Worm (Caenorhabditis elegans): ENCODE data around the gene F34D10.4.
A peak's percentile ranks its signal among the peaks of the same experiment; 100 is the strongest.

The F34D10.4 gene

DNA sequence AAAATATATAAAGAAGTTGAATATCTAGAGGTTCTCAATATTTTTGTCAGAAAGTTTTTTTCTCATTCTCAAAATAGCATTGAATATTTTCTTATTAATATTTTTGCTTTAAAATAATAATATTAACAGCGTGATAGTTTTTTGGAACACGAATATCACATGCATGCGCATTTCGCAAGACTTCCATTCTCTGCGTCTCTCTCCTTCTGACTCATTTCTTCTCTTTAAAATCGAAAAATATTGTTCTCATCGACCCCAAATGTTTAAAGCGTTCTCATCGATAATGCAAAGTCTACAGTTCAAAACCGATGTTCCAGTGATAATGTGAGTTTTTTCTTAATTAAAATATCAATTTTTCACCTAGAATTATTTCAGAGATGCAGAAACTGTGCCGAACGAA lies 33.0 kb upstream of the F34D10.4 start, which contains the start of gene C14B1.3 (continued):
- TF ChIP-seq dpl-1 (GFP tag; optimal IDR thresholded peaks at IDR 0.05) = peak in 1 of 3 experiments; percentile 28

DNA sequence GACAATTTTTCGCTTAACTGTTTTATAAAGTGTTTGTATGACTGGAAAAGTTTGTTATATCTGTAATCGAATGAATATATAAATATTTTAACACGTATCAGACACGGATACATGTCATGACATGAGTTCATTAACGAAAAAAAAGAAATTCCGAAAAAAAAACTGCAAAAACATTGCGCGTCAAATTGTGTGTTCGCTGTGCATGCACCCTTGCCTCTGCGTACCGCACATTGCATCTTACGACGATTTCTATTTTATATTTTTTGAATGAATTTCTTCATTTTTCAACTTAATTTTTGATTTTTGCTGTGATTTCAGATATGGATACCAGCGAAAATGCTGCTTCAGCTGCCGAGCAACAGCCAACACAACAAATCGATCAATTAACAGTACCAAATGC lies 31.4 kb upstream of the F34D10.4 start, which contains the start of gene wdr-5.1:
wdr-5.1 (plus strand) TSS at position 319 of the 400 bp plus-strand sequence.
- TF ChIP-seq unc-98 (GFP tag; IDR thresholded peaks at IDR 0.05) = no peak
- no peak for TF ChIP-seq C04F5.9 (tag; optimal IDR thresholded peaks at IDR 0.05)
- TF ChIP-seq nhr-12 (tag; optimal IDR thresholded peaks at IDR 0.05) = no peak
- no peak for TF ChIP-seq isw-1 (GFP tag; IDR thresholded peaks at IDR 0.05)
- TF ChIP-seq alr-1 (tag; optimal IDR thresholded peaks at IDR 0.05; ENCODE audit: borderline replicate concordance) = no peak
- TF ChIP-seq nhr-77 (tag; optimal IDR thresholded peaks at IDR 0.05) = no peak
- TF ChIP-seq lin-14 (GFP tag; optimal IDR thresholded peaks at IDR 0.05) = no peak
- peak; percentile 48 for TF ChIP-seq xbp-1 (tag; optimal IDR thresholded peaks at IDR 0.05)
- no peak for TF ChIP-seq ceh-90 (tag; optimal IDR thresholded peaks at IDR 0.05)
- peak; percentile 88 for TF ChIP-seq F16B12.6 (tag; optimal IDR thresholded peaks at IDR 0.05)
- no peak for TF ChIP-seq elt-3 (tag; optimal IDR thresholded peaks at IDR 0.05)
- no peak for TF ChIP-seq rnt-1 (tag; optimal IDR thresholded peaks at IDR 0.05)
- no peak for TF ChIP-seq jun-1 (tag; optimal IDR thresholded peaks at IDR 0.05)
- no peak for TF ChIP-seq fos-1 (tag; optimal IDR thresholded peaks at IDR 0.05)
- TF ChIP-seq egl-27 (tag; optimal IDR thresholded peaks at IDR 0.05) = no peak
- TF ChIP-seq ztf-11 (tag; optimal IDR thresholded peaks at IDR 0.05) = no peak
- TF ChIP-seq nhr-28 (tag; optimal IDR thresholded peaks at IDR 0.05) = no peak
- TF ChIP-seq unc-86 (tag; optimal IDR thresholded peaks at IDR 0.05) = no peak
- no peak for TF ChIP-seq mef-2 (tag; optimal IDR thresholded peaks at IDR 0.05)
- no peak for TF ChIP-seq ceh-8 (GFP tag; optimal IDR thresholded peaks at IDR 0.05)
- no peak for TF ChIP-seq snpc-4 (tag; optimal IDR thresholded peaks at IDR 0.05)
- TF ChIP-seq pag-3 (tag; optimal IDR thresholded peaks at IDR 0.05; ENCODE audit: borderline replicate concordance, insufficient read depth) = no peak
- TF ChIP-seq irx-1 (tag; optimal IDR thresholded peaks at IDR 0.05) = no peak
- no peak for TF ChIP-seq tbx-2 (tag; optimal IDR thresholded peaks at IDR 0.05)
- TF ChIP-seq sox-4 (tag; optimal IDR thresholded peaks at IDR 0.05) = no peak
- no peak for TF ChIP-seq nhr-11 (tag; optimal IDR thresholded peaks at IDR 0.05)
- no peak for TF ChIP-seq tlp-1 (tag; optimal IDR thresholded peaks at IDR 0.05)
- TF ChIP-seq nhr-71 (tag; optimal IDR thresholded peaks at IDR 0.05) = peak; percentile 54
- no peak for TF ChIP-seq pax-3 (tag; optimal IDR thresholded peaks at IDR 0.05)
- no peak for TF ChIP-seq C16A3.4 (tag; optimal IDR thresholded peaks at IDR 0.05)
- TF ChIP-seq unc-62 (GFP tag; optimal IDR thresholded peaks at IDR 0.05) = no peak
- peak; percentile 34 to 53 for TF ChIP-seq efl-1 (optimal IDR thresholded peaks at IDR 0.05)
- peak in 1 of 2 experiments; percentile 48 for TF ChIP-seq efl-1 (GFP tag; optimal IDR thresholded peaks at IDR 0.05 in 1 of 2)
- no peak for TF ChIP-seq dsc-1 (tag; optimal IDR thresholded peaks at IDR 0.05)
- no peak for TF ChIP-seq nhr-237 (tag; optimal IDR thresholded peaks at IDR 0.05)
- no peak for TF ChIP-seq nhr-76 (tag; optimal IDR thresholded peaks at IDR 0.05)
- TF ChIP-seq ets-5 (GFP tag; IDR thresholded peaks at IDR 0.05) = no peak
- TF ChIP-seq lin-39 (tag; optimal IDR thresholded peaks at IDR 0.05) = no peak
- TF ChIP-seq C34B4.2 (tag; optimal IDR thresholded peaks at IDR 0.05) = no peak
- TF ChIP-seq fkh-4 (tag; optimal IDR thresholded peaks at IDR 0.05; ENCODE audit: borderline replicate concordance) = no peak
- TF ChIP-seq zip-4 (GFP tag; optimal IDR thresholded peaks at IDR 0.05) = no peak
- no peak for TF ChIP-seq hpl-2 (GFP tag; optimal IDR thresholded peaks at IDR 0.05)
- TF ChIP-seq swsn-7 (tag; optimal IDR thresholded peaks at IDR 0.05) = no peak
- TF ChIP-seq dpl-1 (GFP tag; optimal IDR thresholded peaks at IDR 0.05) = peak in 2 of 3 experiments; percentile 37 to 60
- no peak for TF ChIP-seq unc-30 (tag; optimal IDR thresholded peaks at IDR 0.05)
- no peak for TF ChIP-seq lin-13 (GFP tag; optimal IDR thresholded peaks at IDR 0.05)
- TF ChIP-seq ceh-82 (tag; optimal IDR thresholded peaks at IDR 0.05) = peak in 1 of 3 experiments; percentile 22
- no peak for TF ChIP-seq nhr-19 (GFP tag; conservative IDR thresholded peaks at IDR 0.05)
- TF ChIP-seq lsy-2 (tag; optimal IDR thresholded peaks at IDR 0.05) = peak; percentile 31 to 62
- no peak for TF ChIP-seq blmp-1 (tag; optimal IDR thresholded peaks at IDR 0.05)
- TF ChIP-seq aha-1 (tag; optimal IDR thresholded peaks at IDR 0.05) = no peak
- no peak for TF ChIP-seq lir-3 (tag; optimal IDR thresholded peaks at IDR 0.05; ENCODE audit: poor library complexity)

Measured in whole organism, L1 larva.